Worm (Caenorhabditis elegans): ENCODE measurements around the gene swsn-3.

swsn-3 gene

ce11 chrIII:2785840-2786239 is 17.4 kb upstream of the swsn-3 start, which contains the start of gene Y71H2AM.20 (continued):
- TF ChIP-seq hlh-26 (GFP tag; conservative IDR thresholded peaks at IDR 0.05) (no peak), hmg-1.2 (GFP tag; IDR thresholded peaks at IDR 0.05) (peak; percentile 76), aptf-2 (GFP tag; conservative IDR thresholded peaks at IDR 0.05) (0 out of 2 replicates have a peak, but pooled peaks have one; percentile 8), T07F8.4 (tag; optimal IDR thresholded peaks at IDR 0.05) (peak; percentile 45), mel-28 (tag; optimal IDR thresholded peaks at IDR 0.05; ENCODE audit: borderline replicate concordance) (no peak), Y95B8A.8 (GFP tag; IDR thresholded peaks at IDR 0.05) (peak; percentile 94), ekl-4 (GFP tag; IDR thresholded peaks at IDR 0.05) (peak; percentile 95), B0261.1 (tag; optimal IDR thresholded peaks at IDR 0.05) (peak; percentile 1), madf-10 (tag; optimal IDR thresholded peaks at IDR 0.05) (peak; percentile 87), let-526 (GFP tag; IDR thresholded peaks at IDR 0.05) (peak; percentile 74; the same call in 1 of the 2 replicates), ceh-27 (GFP tag; optimal IDR thresholded peaks at IDR 0.05) (peak; percentile 93), K12H6.12 (tag; optimal IDR thresholded peaks at IDR 0.05) (peak; percentile 91), B0035.1 (tag; optimal IDR thresholded peaks at IDR 0.05) (no peak), unc-130 (GFP tag; optimal IDR thresholded peaks at IDR 0.05) (peak; percentile 35), cebp-1 (GFP tag; IDR thresholded peaks at IDR 0.05) (peak; percentile 54; the same call in 1 of the 2 replicates), cebp-1 (tag; optimal IDR thresholded peaks at IDR 0.05) (peak; percentile 90), madf-6 (GFP tag; IDR thresholded peaks at IDR 0.05) (peak; percentile 90), zfh-2 (GFP tag; conservative IDR thresholded peaks at IDR 0.05) (no peak), F55B11.4 (tag; optimal IDR thresholded peaks at IDR 0.05; ENCODE audit: borderline replicate concordance, insufficient read depth) (no peak), efl-1 (GFP tag; optimal IDR thresholded peaks at IDR 0.05) (peak; percentile 86), Y53F4B.3 (GFP tag; IDR thresholded peaks at IDR 0.05) (peak; percentile 71; the same call in 1 of the 2 replicates), nhr-27 (tag; optimal IDR thresholded peaks at IDR 0.05) (no peak), dpl-1 (GFP tag; optimal IDR thresholded peaks at IDR 0.05) (peak; percentile 88), K11D2.4 (GFP tag; IDR thresholded peaks at IDR 0.05) (peak; percentile 91), snpc-1.1 (tag; optimal IDR thresholded peaks at IDR 0.05; ENCODE audit: insufficient read depth) (peak; percentile 71), F57A8.1 (GFP tag; optimal IDR thresholded peaks at IDR 0.05) (no peak), egl-18 (GFP tag; IDR thresholded peaks at IDR 0.05) (no peak), lsl-1 (GFP tag; optimal IDR thresholded peaks at IDR 0.05) (peak; percentile 92), ztf-25 (GFP tag; IDR thresholded peaks at IDR 0.05) (no peak), die-1 (tag; optimal IDR thresholded peaks at IDR 0.05) (peak; percentile 54), pbrm-1 (GFP tag; IDR thresholded peaks at IDR 0.05) (peak; percentile 91), him-1 (tag; optimal IDR thresholded peaks at IDR 0.05) (no peak), F57C9.4 (tag; optimal IDR thresholded peaks at IDR 0.05) (no peak), F23B12.7 (tag; optimal IDR thresholded peaks at IDR 0.05; ENCODE audit: insufficient read depth) (peak; percentile 98), mcd-1 (GFP tag; IDR thresholded peaks at IDR 0.05) (peak; percentile 98), zim-3 (tag; optimal IDR thresholded peaks at IDR 0.05) (no peak), B0336.3 (GFP tag; IDR thresholded peaks at IDR 0.05) (peak; percentile 69; the same call in 1 of the 2 replicates), rpc-1 (optimal IDR thresholded peaks at IDR 0.05) (peak; percentile 10), rpc-1 (tag; optimal IDR thresholded peaks at IDR 0.05) (no peak), C06A6.2 (GFP tag; conservative IDR thresholded peaks at IDR 0.05) (0 out of 2 replicates have a peak, but pooled peaks have one; percentile 24), snpc-3.4 (tag; optimal IDR thresholded peaks at IDR 0.05) (peak; percentile 96), nfyb-1 (GFP tag; IDR thresholded peaks at IDR 0.05) (peak; percentile 90), dox-1 (GFP tag; IDR thresholded peaks at IDR 0.05) (peak; percentile 98), ztf-28 (GFP tag; IDR thresholded peaks at IDR 0.05) (peak; percentile 82; the same call in 1 of the 2 replicates), ztf-26 (tag; optimal IDR thresholded peaks at IDR 0.05) (peak; percentile 72), atf-7 (tag; optimal IDR thresholded peaks at IDR 0.05) (peak; percentile 56), unc-62 (GFP tag; optimal IDR thresholded peaks at IDR 0.05) (peak; percentile 62), attf-3 (GFP tag; conservative IDR thresholded peaks at IDR 0.05) (peak; percentile 74)

Data from whole organism, young adult.